Worm (Caenorhabditis elegans) whole organism, early embryonic: ENCODE measurements around the gene T24B8.3.

Experiments used
- aly-1 ChIP-seq: sonication (generic microtip); optimal IDR thresholded peaks from 2 replicates; lab custom pipeline; 2016; ENCODE audit warnings: missing genetic modification characterization, missing compliant biosample characterization
- flt-1 ChIP-seq: fragments of 200-800 bp; sonication (Bioruptor generic); IDR thresholded peaks from 2 replicates; pipeline ENCODE4 v1.3.6; 2022; ENCODE audit warnings: missing genetic modification characterization, missing compliant biosample characterization
- hnd-1 ChIP-seq: sonication (generic microtip); optimal IDR thresholded peaks from 2 replicates; lab custom pipeline; 2016; ENCODE audit warnings: missing genetic modification characterization, missing compliant biosample characterization
- pes-1 ChIP-seq: fragments of 200-800 bp; sonication (Bioruptor generic); IDR thresholded peaks from 2 replicates; pipeline ENCODE4 v1.3.6; 2022; ENCODE audit warnings: missing genetic modification reagents, missing genetic modification characterization, missing compliant biosample characterization
- sea-1 ChIP-seq: fragments of 200-800 bp; sonication (Bioruptor generic); conservative IDR thresholded peaks from 2 replicates; pipeline ENCODE4 v1.3.6; 2022; ENCODE audit warnings: missing genetic modification characterization, missing compliant biosample characterization

- TF ChIP-seq sea-1 (no peak), hnd-1 (no peak), flt-1 (GFP tag; lab: Robert Waterston, UW) (no peak), pes-1 (no peak), aly-1 (tag; lab: Kevin White, UChicago) (no peak)
Measured at ce11 chrII:9038736-9039135, 22.2 kb downstream of the T24B8.3 start.
